Fruit fly (Drosophila melanogaster) whole organism, embryonic: Measurements from ENCODE around the gene Ids.

Experiments
- BEAF-32 ChIP-seq: fragments of 200-800 bp; sonication (Bioruptor generic); optimal IDR thresholded peaks from 3 replicates; lab custom pipeline; 2017; ENCODE audit warnings: missing biosample characterization, missing genetic modification characterization, mild to moderate bottlenecking, moderate library complexity, missing genetic modification reagents
- CG11247 ChIP-seq: fragments of 200-800 bp; sonication (Bioruptor generic); IDR thresholded peaks from 2 replicates; pipeline ENCODE4 v1.3.6; 2022; ENCODE audit warnings: missing biosample characterization, missing genetic modification characterization
- CG11723 ChIP-seq: fragments of 200-800 bp; sonication (Bioruptor generic); optimal IDR thresholded peaks from 2 replicates; lab custom pipeline; 2017; ENCODE audit warnings: missing biosample characterization, mild to moderate bottlenecking, missing genetic modification characterization
- CG1233 ChIP-seq: fragments of 200-800 bp; sonication (Bioruptor generic); optimal IDR thresholded peaks from 4 replicates; lab custom pipeline; 2018; ENCODE audit warnings: missing biosample characterization, mild to moderate bottlenecking, missing genetic modification characterization
- CG13894 ChIP-seq: fragments of 200-800 bp; sonication (Bioruptor generic); optimal IDR thresholded peaks from 3 replicates; lab custom pipeline; 2018; ENCODE audit warnings: missing biosample characterization, mild to moderate bottlenecking, missing genetic modification characterization, moderate library complexity
- CG15514 ChIP-seq: fragments of 200-800 bp; sonication (Bioruptor generic); optimal IDR thresholded peaks from 3 replicates; lab custom pipeline; 2017; ENCODE audit warnings: missing biosample characterization, missing genetic modification characterization, mild to moderate bottlenecking, moderate library complexity, missing genetic modification reagents
- CG1602 ChIP-seq: fragments of 200-800 bp; sonication (Bioruptor generic); optimal IDR thresholded peaks from 3 replicates; lab custom pipeline; 2016; ENCODE audit warnings: missing biosample characterization, missing genetic modification characterization
- CG17802 ChIP-seq: fragments of 200-800 bp; sonication (Bioruptor generic); optimal IDR thresholded peaks from 2 replicates; lab custom pipeline; 2018; ENCODE audit warnings: missing biosample characterization, mild to moderate bottlenecking, missing genetic modification characterization, moderate library complexity
- CG2120 ChIP-seq: fragments of 200-800 bp; sonication (Bioruptor generic); optimal IDR thresholded peaks from 3 replicates; lab custom pipeline; 2016; ENCODE audit warnings: missing biosample characterization, missing genetic modification characterization
- CG2199 ChIP-seq: fragments of 200-800 bp; sonication (Bioruptor generic); IDR thresholded peaks from 3 replicates; pipeline ENCODE4 v1.3.6; 2022; ENCODE audit warnings: missing biosample characterization, missing genetic modification characterization
- CG31365 ChIP-seq: fragments of 200-800 bp; sonication (Bioruptor generic); optimal IDR thresholded peaks from 2 replicates; lab custom pipeline; 2018; ENCODE audit warnings: missing biosample characterization, mild to moderate bottlenecking, missing genetic modification characterization
- CG34376 ChIP-seq: fragments of 200-800 bp; sonication (Bioruptor generic); optimal IDR thresholded peaks from 2 replicates; lab custom pipeline; 2018; ENCODE audit warnings: missing biosample characterization, mild to moderate bottlenecking, missing genetic modification characterization
- CG3838 ChIP-seq: fragments of 200-800 bp; sonication (Bioruptor generic); optimal IDR thresholded peaks from 3 replicates; lab custom pipeline; 2016; ENCODE audit warnings: missing biosample characterization, missing genetic modification characterization
- CG42726 ChIP-seq: fragments of 200-800 bp; sonication (Bioruptor generic); IDR thresholded peaks from 2 replicates; pipeline ENCODE4 v1.3.6; 2022; ENCODE audit warnings: missing biosample characterization, missing genetic modification characterization; ENCODE audit not compliant: partially characterized antibody
- CG5180 ChIP-seq: fragments of 200-800 bp; sonication (Bioruptor generic); optimal IDR thresholded peaks from 3 replicates; lab custom pipeline; 2017; ENCODE audit warnings: missing biosample characterization, missing genetic modification characterization, mild to moderate bottlenecking, moderate library complexity, missing genetic modification reagents
- CG6683 ChIP-seq: fragments of 200-800 bp; sonication (Bioruptor generic); optimal IDR thresholded peaks from 2 replicates; lab custom pipeline; 2017; ENCODE audit warnings: missing biosample characterization, mild to moderate bottlenecking, missing genetic modification characterization, missing genetic modification reagents
- CG7745 ChIP-seq: fragments of 200-800 bp; sonication (Bioruptor generic); optimal IDR thresholded peaks from 2 replicates; lab custom pipeline; 2018; ENCODE audit warnings: missing biosample characterization, mild to moderate bottlenecking, missing genetic modification characterization, moderate library complexity
- CG8290 ChIP-seq, 3 experiments: fragments of 200-800 bp; sonication (Bioruptor generic); optimal IDR thresholded peaks; 2 replicates each; lab custom pipeline; 2016 to 2019; ENCODE audit warnings: missing biosample characterization in 3 of 3, missing genetic modification characterization in 3 of 3, mild to moderate bottlenecking in 2 of 3, moderate library complexity in 1 of 3
- CG8944 ChIP-seq: fragments of 200-800 bp; sonication (Bioruptor generic); optimal IDR thresholded peaks from 3 replicates; lab custom pipeline; 2016; ENCODE audit warnings: missing biosample characterization, missing genetic modification characterization
- Dad ChIP-seq: fragments of 200-800 bp; sonication (Bioruptor generic); optimal IDR thresholded peaks from 3 replicates; lab custom pipeline; 2016; ENCODE audit warnings: missing biosample characterization, missing genetic modification characterization
- Dll ChIP-seq: fragments of 200-800 bp; sonication (Bioruptor generic); IDR thresholded peaks from 4 replicates; pipeline ENCODE4 v1.3.6; 2022; ENCODE audit warnings: missing biosample characterization, missing genetic modification characterization; ENCODE audit not compliant: partially characterized antibody
- Drgx ChIP-seq: fragments of 200-800 bp; sonication (Bioruptor generic); IDR thresholded peaks from 2 replicates; pipeline ENCODE4 v1.3.6; 2022; ENCODE audit warnings: missing biosample characterization, missing genetic modification characterization
- Fer2 ChIP-seq: fragments of 200-800 bp; sonication (Bioruptor generic); optimal IDR thresholded peaks from 2 replicates; lab custom pipeline; 2018; ENCODE audit warnings: missing biosample characterization, mild to moderate bottlenecking, missing genetic modification characterization, moderate library complexity
- HLH54F ChIP-seq: fragments of 200-800 bp; sonication (Bioruptor generic); optimal IDR thresholded peaks from 3 replicates; lab custom pipeline; 2016; ENCODE audit warnings: missing biosample characterization, missing genetic modification characterization
- HLHmδ ChIP-seq: fragments of 200-800 bp; sonication (Bioruptor generic); optimal IDR thresholded peaks from 2 replicates; lab custom pipeline; 2018; ENCODE audit warnings: missing biosample characterization, mild to moderate bottlenecking, missing genetic modification characterization, moderate library complexity
- Med ChIP-seq: fragments of 200-800 bp; sonication (Bioruptor generic); peaks from one replicate; lab custom pipeline; 2016; ENCODE audit warnings: missing biosample characterization, missing genetic modification characterization, mild to moderate bottlenecking, inconsistent platforms, moderate library complexity
- NFAT ChIP-seq: fragments of 200-800 bp; sonication (Bioruptor generic); IDR thresholded peaks from 2 replicates; pipeline ENCODE4 v1.3.6; 2022; ENCODE audit warnings: missing biosample characterization, missing genetic modification characterization
- Sry-β ChIP-seq: fragments of 200-800 bp; sonication (Bioruptor generic); optimal IDR thresholded peaks from 2 replicates; lab custom pipeline; 2018; ENCODE audit warnings: missing biosample characterization, mild to moderate bottlenecking, missing genetic modification characterization, moderate library complexity
- Stat92E ChIP-seq, 3 experiments: fragments of >200 bp in 2 of 3; fragments of 200-800 bp in 1 of 3; sonication (Bioruptor generic) in 1 of 3; optimal IDR thresholded peaks; 2 replicates each; lab custom pipeline; 2017 to 2019; ENCODE audit warnings: missing biosample characterization in 3 of 3, missing genetic modification characterization in 3 of 3, mild to moderate bottlenecking in 1 of 3, moderate library complexity in 1 of 3
- Usf ChIP-seq: fragments of 200-800 bp; sonication (Bioruptor generic); optimal IDR thresholded peaks from 2 replicates; lab custom pipeline; 2017; ENCODE audit warnings: missing genotype, missing biosample characterization, missing genetic modification characterization
- abd-A ChIP-seq: fragments of 200-800 bp; sonication (Bioruptor generic); optimal IDR thresholded peaks from 3 replicates; lab custom pipeline; 2019; ENCODE audit warnings: missing biosample characterization, mild to moderate bottlenecking, missing genetic modification characterization, moderate library complexity
- bbx ChIP-seq: fragments of 200-800 bp; sonication (Bioruptor generic); IDR thresholded peaks from 2 replicates; pipeline ENCODE4 v1.3.6; 2022; ENCODE audit warnings: missing biosample characterization, missing genetic modification characterization; ENCODE audit not compliant: partially characterized antibody
- cad ChIP-seq: fragments of >200 bp; optimal IDR thresholded peaks from 2 replicates; lab custom pipeline; 2017; ENCODE audit warnings: missing biosample characterization, missing genetic modification characterization
- caup ChIP-seq: fragments of 200-800 bp; sonication (Bioruptor generic); optimal IDR thresholded peaks from 3 replicates; lab custom pipeline; 2017; ENCODE audit warnings: missing biosample characterization, mild to moderate bottlenecking, missing genetic modification characterization, moderate library complexity; ENCODE audit not compliant: severe bottlenecking
- cg ChIP-seq: fragments of 200-800 bp; sonication (Bioruptor generic); optimal IDR thresholded peaks from 3 replicates; lab custom pipeline; 2019; ENCODE audit warnings: missing biosample characterization, mild to moderate bottlenecking, missing genetic modification characterization, moderate library complexity
- emc ChIP-seq: fragments of 200-800 bp; sonication (Bioruptor generic); optimal IDR thresholded peaks from 2 replicates; lab custom pipeline; 2016; ENCODE audit warnings: missing biosample characterization, missing genetic modification characterization
- en ChIP-seq: fragments of 200-800 bp; sonication (Bioruptor generic); optimal IDR thresholded peaks from 2 replicates; lab custom pipeline; 2016; ENCODE audit warnings: missing biosample characterization, missing genetic modification characterization
- fu2 ChIP-seq: fragments of 200-800 bp; sonication (Bioruptor generic); optimal IDR thresholded peaks from 2 replicates; lab custom pipeline; 2016; ENCODE audit warnings: missing biosample characterization, missing genetic modification characterization
- gsb ChIP-seq: fragments of 200-800 bp; sonication (Bioruptor generic); IDR thresholded peaks from 2 replicates; pipeline ENCODE4 v1.3.6; 2022; ENCODE audit warnings: missing biosample characterization, missing genetic modification characterization
- insv ChIP-seq, 2 experiments: fragments of 200-800 bp; sonication (Bioruptor generic); optimal IDR thresholded peaks; 3 replicates each; lab custom pipeline; 2016 to 2018; ENCODE audit warnings: missing biosample characterization in 2 of 2, missing genetic modification characterization in 2 of 2
- ken ChIP-seq: fragments of 200-800 bp; sonication (Bioruptor generic); IDR thresholded peaks from 3 replicates; pipeline ENCODE4 v1.3.6; 2022; ENCODE audit warnings: missing biosample characterization, missing genetic modification characterization
- so ChIP-seq: fragments of 200-800 bp; sonication (Bioruptor generic); IDR thresholded peaks from 3 replicates; pipeline ENCODE4 v1.3.6; 2022; ENCODE audit warnings: missing biosample characterization, missing genetic modification characterization
- sqz ChIP-seq: fragments of 200-800 bp; sonication (Bioruptor generic); optimal IDR thresholded peaks from 3 replicates; lab custom pipeline; 2018; ENCODE audit warnings: missing biosample characterization, mild to moderate bottlenecking, missing genetic modification characterization
- twi ChIP-seq: fragments of 200-800 bp; optimal IDR thresholded peaks from 2 replicates; lab custom pipeline; 2019; ENCODE audit warnings: missing biosample characterization, mild to moderate bottlenecking, missing genetic modification characterization, moderate library complexity
- zf30C ChIP-seq: fragments of 200-800 bp; sonication (Bioruptor generic); optimal IDR thresholded peaks from 3 replicates; lab custom pipeline; 2018; ENCODE audit warnings: missing biosample characterization, mild to moderate bottlenecking, missing genetic modification characterization

Ids gene

dm6 chr3L:3408796-3409625, 30.9 kb downstream of the Ids start (continued):
- TF ChIP-seq bbx (0 out of 2 replicates have a peak, but pooled peaks have one; percentile 27), CG11247 (GFP tag; lab: Robert Waterston, UW) (no peak), abd-A (tag; lab: Kevin White, UChicago) (peak; percentile 59), zf30C (peak; percentile 15), Stat92E (GFP tag; optimal IDR thresholded peaks at IDR 0.05; lab: Kevin White, UChicago) (peak in 1 of 3 experiments; percentile 35), Med (GFP tag; lab: Kevin White, UChicago) (peak; percentile 25), HLHmδ (GFP tag; lab: Kevin White, UChicago) (peak; percentile 44), CG1233 (GFP tag; lab: Kevin White, UChicago) (no peak), Dll (GFP tag; lab: Robert Waterston, UW) (0 out of 4 replicates have a peak, but pooled peaks have one; percentile 34), CG2199 (peak; percentile 66; the same call in 1 of the 3 replicates)

dm6 chr3L:3409626-3410301, 31.7 kb downstream of the Ids start:
- TF ChIP-seq CG17802 (tag; lab: Kevin White, UChicago) = no peak
- TF ChIP-seq caup (GFP tag; lab: Kevin White, UChicago) = no peak
- no peak for TF ChIP-seq gsb (GFP tag; lab: Robert Waterston, UW)
- TF ChIP-seq CG8944 (GFP tag; lab: Kevin White, UChicago) = no peak
- TF ChIP-seq fu2 (GFP tag; lab: Kevin White, UChicago) = no peak
- TF ChIP-seq CG6683 (GFP tag; lab: Kevin White, UChicago) = no peak
- TF ChIP-seq BEAF-32 = peak; percentile 22
- no peak for TF ChIP-seq CG31365 (tag; lab: Kevin White, UChicago)
- peak; percentile 62 for TF ChIP-seq Sry-β (GFP tag; lab: Kevin White, UChicago)
- TF ChIP-seq CG15514 (GFP tag; lab: Kevin White, UChicago) = peak; percentile 70
- no peak for TF ChIP-seq CG11723 (GFP tag; lab: Kevin White, UChicago)
- no peak for TF ChIP-seq CG8290 (GFP tag; optimal IDR thresholded peaks at IDR 0.05; lab: Kevin White, UChicago)
- TF ChIP-seq CG8290 (tag; optimal IDR thresholded peaks at IDR 0.05; lab: Kevin White, UChicago) = no peak
- peak; percentile 99 for TF ChIP-seq twi
- TF ChIP-seq CG2120 = no peak
- no peak for TF ChIP-seq emc
- TF ChIP-seq en (GFP tag; lab: Kevin White, UChicago) = no peak
- TF ChIP-seq Dad = no peak
- no peak for TF ChIP-seq sqz
- peak; percentile 33 for TF ChIP-seq cad (GFP tag; lab: Kevin White, UChicago)
- TF ChIP-seq CG3838 (GFP tag; lab: Kevin White, UChicago) = peak; percentile 56
- TF ChIP-seq insv (GFP tag; optimal IDR thresholded peaks at IDR 0.05; lab: Kevin White, UChicago) = peak in 1 of 2 experiments; percentile 5
- TF ChIP-seq Drgx (GFP tag; lab: Robert Waterston, UW) = no peak
- peak; percentile 6 for TF ChIP-seq CG13894 (tag; lab: Kevin White, UChicago)
- TF ChIP-seq CG5180 = peak; percentile 24
- no peak for TF ChIP-seq CG34376 (GFP tag; lab: Kevin White, UChicago)
- TF ChIP-seq CG42726 (GFP tag; lab: Robert Waterston, UW) = no peak
- peak; percentile 35 for TF ChIP-seq CG7745 (tag; lab: Kevin White, UChicago)
- no peak for TF ChIP-seq NFAT (GFP tag; lab: Robert Waterston, UW)
- TF ChIP-seq Usf (GFP tag; lab: Kevin White, UChicago) = no peak
- TF ChIP-seq cg (GFP tag; lab: Kevin White, UChicago) = peak; percentile 24
- no peak for TF ChIP-seq Fer2
- TF ChIP-seq so (GFP tag; lab: Robert Waterston, UW) = no peak
- no peak for TF ChIP-seq CG1602 (GFP tag; lab: Kevin White, UChicago)
- no peak for TF ChIP-seq ken (GFP tag; lab: Robert Waterston, UW)
- no peak for TF ChIP-seq HLH54F
